Worm (Caenorhabditis elegans) whole organism, L4/young adult: ENCODE data around the gene rfc-4.

Experiments
- dao-5 ChIP-seq: sonication (generic microtip); optimal IDR thresholded peaks from 2 replicates; lab custom pipeline; 2016; ENCODE audit warnings: missing genotype, missing genetic modification characterization, moderate library complexity, missing compliant biosample characterization
- him-1 ChIP-seq: sonication (generic microtip); optimal IDR thresholded peaks from 2 replicates; lab custom pipeline; 2016; ENCODE audit warnings: missing genotype, missing genetic modification reagents, missing genetic modification characterization, missing compliant biosample characterization

DNA sequence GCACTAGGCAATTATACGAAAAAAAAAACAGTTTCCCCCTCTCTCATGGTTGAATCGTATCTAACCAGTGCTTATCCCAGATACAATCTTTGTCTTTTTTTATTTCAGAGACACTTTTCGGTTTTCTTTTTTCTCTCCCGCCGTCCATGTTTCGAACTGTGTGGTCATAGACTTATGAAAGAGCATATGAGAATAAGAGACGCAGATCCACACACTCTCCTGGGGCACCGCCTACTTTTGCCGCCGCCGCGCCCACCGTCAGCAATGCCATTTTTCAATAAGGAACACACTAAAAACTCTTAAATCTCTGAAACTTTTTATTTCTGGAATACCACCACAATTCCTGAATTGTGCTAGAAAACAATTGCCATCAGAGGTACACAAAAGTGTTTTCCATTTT lies 17.8 kb downstream of the rfc-4 start, which contains the start of gene prk-1:
- TF ChIP-seq dao-5 (tag; lab: Kevin White, UChicago), result no peak
- no peak for TF ChIP-seq him-1
